Fruit fly (Drosophila melanogaster): ENCODE measurements around the gene CG18558.

Gene CG18558

DNA sequence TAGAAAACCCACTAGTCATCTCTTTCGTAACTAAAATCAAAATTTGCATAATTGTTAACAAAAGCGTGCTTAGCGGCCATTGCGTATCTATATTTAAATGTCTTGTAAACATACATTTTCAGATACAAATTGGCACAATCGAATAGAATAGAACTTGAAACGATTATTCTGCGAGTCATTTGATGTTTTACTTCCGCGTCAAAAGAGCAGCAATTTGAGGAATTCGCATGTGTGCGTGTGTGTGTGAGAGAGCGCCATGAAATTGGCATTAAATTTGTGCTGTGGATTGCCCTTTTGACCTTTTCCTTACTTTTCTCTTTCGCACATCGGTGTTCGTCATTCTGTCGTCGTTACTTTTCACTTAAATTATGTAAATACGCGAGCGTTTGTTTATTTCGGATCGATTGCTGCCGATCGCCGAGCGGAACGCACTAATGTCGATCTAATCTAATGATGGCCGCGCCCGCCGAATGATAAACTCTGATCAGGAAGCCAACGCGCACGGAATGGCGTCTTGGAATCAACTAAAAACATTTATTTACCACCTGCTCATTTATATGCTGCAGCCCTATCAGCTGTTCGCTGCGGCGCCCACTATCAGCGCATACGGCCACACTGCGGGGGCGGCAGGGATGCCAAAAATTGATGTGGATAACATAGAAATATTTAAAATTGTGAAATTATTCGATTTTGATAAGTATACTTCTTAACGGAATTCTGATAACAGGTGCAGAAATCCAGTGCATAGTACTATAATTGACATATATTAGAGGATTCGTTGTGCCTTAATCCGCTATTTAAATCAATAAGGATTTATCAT, 40.6 kb upstream of the CG18558 start (continued):
- peak; percentile 39; the same call in 1 of the 2 replicates for TF ChIP-seq sim (GFP tag; IDR thresholded peaks at IDR 0.05)
- TF ChIP-seq klu (GFP tag; IDR thresholded peaks at IDR 0.05), result peak; percentile 77
- TF ChIP-seq CG12071 (GFP tag; optimal IDR thresholded peaks at IDR 0.05), result peak; percentile 65
- peak; percentile 44 for TF ChIP-seq CG8281 (tag; optimal IDR thresholded peaks at IDR 0.05)
- no peak for TF ChIP-seq luna (GFP tag; optimal IDR thresholded peaks at IDR 0.05)
- TF ChIP-seq CG11085 (GFP tag; IDR thresholded peaks at IDR 0.05), result peak; percentile 48; the same call in 1 of the 2 replicates
- no peak for TF ChIP-seq bab2 (GFP tag; optimal IDR thresholded peaks at IDR 0.05)
- TF ChIP-seq zfh2 (GFP tag; optimal IDR thresholded peaks at IDR 0.05), result peak; percentile 11
- TF ChIP-seq CG8290 (GFP tag; optimal IDR thresholded peaks at IDR 0.05), result no peak
- peak in 1 of 2 experiments; percentile 99 for TF ChIP-seq CG8290 (tag; optimal IDR thresholded peaks at IDR 0.05)
- peak; percentile 58 for TF ChIP-seq onecut (GFP tag; IDR thresholded peaks at IDR 0.05)
- no peak for TF ChIP-seq CG10147 (GFP tag; optimal IDR thresholded peaks at IDR 0.05)
- no peak for TF ChIP-seq tup (GFP tag; optimal IDR thresholded peaks at IDR 0.05)
- no peak for TF ChIP-seq CG11560 (tag; IDR thresholded peaks at IDR 0.05)
- no peak for TF ChIP-seq cato (GFP tag; optimal IDR thresholded peaks at IDR 0.05; ENCODE audit: borderline replicate concordance)
- TF ChIP-seq B-H2 (GFP tag; optimal IDR thresholded peaks at IDR 0.05), result peak; percentile 87
- TF ChIP-seq pho (GFP tag; optimal IDR thresholded peaks at IDR 0.05), result peak; percentile 36
- TF ChIP-seq Bgb (GFP tag; IDR thresholded peaks at IDR 0.05; ENCODE audit: partially characterized antibody), result peak; percentile 59
- TF ChIP-seq gcm2 (GFP tag; optimal IDR thresholded peaks at IDR 0.05), result no peak
- TF ChIP-seq Rfx (GFP tag; IDR thresholded peaks at IDR 0.05), result peak; percentile 79
- no peak for TF ChIP-seq nerfin-2 (GFP tag; IDR thresholded peaks at IDR 0.05; ENCODE audit: partially characterized antibody)
- peak; percentile 91 for TF ChIP-seq CG15514 (GFP tag; optimal IDR thresholded peaks at IDR 0.05)
- TF ChIP-seq Elba2 (GFP tag; optimal IDR thresholded peaks at IDR 0.05), result no peak
- no peak for TF ChIP-seq jumu (GFP tag; optimal IDR thresholded peaks at IDR 0.05)
- TF ChIP-seq Chrac-16 (GFP tag; optimal IDR thresholded peaks at IDR 0.05), result no peak
- peak; percentile 84 for TF ChIP-seq CG12659 (GFP tag; optimal IDR thresholded peaks at IDR 0.05)
- TF ChIP-seq CG16779 (GFP tag; IDR thresholded peaks at IDR 0.05), result no peak; the same call in 1 of the 2 replicates
- TF ChIP-seq Lim3 (GFP tag; IDR thresholded peaks at IDR 0.05), result no peak
- no peak for TF ChIP-seq btn (GFP tag; optimal IDR thresholded peaks at IDR 0.05)
- TF ChIP-seq so (GFP tag; IDR thresholded peaks at IDR 0.05), result no peak
- TF ChIP-seq Kr (GFP tag; optimal IDR thresholded peaks at IDR 0.05), result no peak
- no peak for TF ChIP-seq pan (optimal IDR thresholded peaks at IDR 0.05)
- peak in 1 of 2 experiments; percentile 59 for TF ChIP-seq pan (GFP tag; optimal IDR thresholded peaks at IDR 0.05 in 1 of 2, IDR thresholded peaks at IDR 0.05 in 1 of 2)
- no peak for TF ChIP-seq CG10267 (tag; optimal IDR thresholded peaks at IDR 0.05)
- no peak for TF ChIP-seq CG18262 (tag; optimal IDR thresholded peaks at IDR 0.05)
- no peak for TF ChIP-seq Max (GFP tag; optimal IDR thresholded peaks at IDR 0.05)
- TF ChIP-seq CG6254 (GFP tag; optimal IDR thresholded peaks at IDR 0.05), result no peak
- peak; percentile 53 for TF ChIP-seq nerfin-1 (tag; optimal IDR thresholded peaks at IDR 0.05)
- TF ChIP-seq CG33557 (GFP tag; optimal IDR thresholded peaks at IDR 0.05), result peak; percentile 19
- no peak for TF ChIP-seq hth (optimal IDR thresholded peaks at IDR 0.05)
- TF ChIP-seq CG17361 (GFP tag; IDR thresholded peaks at IDR 0.05), result peak; percentile 72; the same call in 1 of the 3 replicates
- no peak for TF ChIP-seq CG17612 (GFP tag; IDR thresholded peaks at IDR 0.05)
- TF ChIP-seq Camta (GFP tag; optimal IDR thresholded peaks at IDR 0.05), result no peak
- TF ChIP-seq HHEX (GFP tag; optimal IDR thresholded peaks at IDR 0.05), result peak; percentile 58
- peak; percentile 36; the same call in 1 of the 2 replicates for TF ChIP-seq lmd (GFP tag; IDR thresholded peaks at IDR 0.05)
- no peak for TF ChIP-seq fd96Cb (tag; optimal IDR thresholded peaks at IDR 0.05)
- TF ChIP-seq nom (GFP tag; optimal IDR thresholded peaks at IDR 0.05), result peak; percentile 54
- TF ChIP-seq Gsc (GFP tag; IDR thresholded peaks at IDR 0.05), result no peak
- no peak for TF ChIP-seq Hr3 (GFP tag; optimal IDR thresholded peaks at IDR 0.05)
- TF ChIP-seq CG12744 (GFP tag; optimal IDR thresholded peaks at IDR 0.05), result no peak
